Fruit fly (Drosophila melanogaster): Measurements from ENCODE around the gene CG34041.

CG34041 gene

dm6 chr3R:30466515-30466914, 41.3 kb upstream of the CG34041 start:
- TF ChIP-seq cnc (optimal IDR thresholded peaks at IDR 0.05) = no peak
- TF ChIP-seq Hr96 (GFP tag; optimal IDR thresholded peaks at IDR 0.05) = no peak
- no peak for TF ChIP-seq CG33017 (tag; optimal IDR thresholded peaks at IDR 0.05)
- peak; percentile 14 for TF ChIP-seq Mnt (GFP tag; optimal IDR thresholded peaks at IDR 0.05)
- no peak for TF ChIP-seq Clk (GFP tag; optimal IDR thresholded peaks at IDR 0.05)
- no peak for TF ChIP-seq pad (GFP tag; optimal IDR thresholded peaks at IDR 0.05)
- no peak for TF ChIP-seq toe (GFP tag; optimal IDR thresholded peaks at IDR 0.05)
- peak; percentile 54 for TF ChIP-seq CG12768 (GFP tag; optimal IDR thresholded peaks at IDR 0.05)
- no peak for TF ChIP-seq tj (GFP tag; optimal IDR thresholded peaks at IDR 0.05)
- TF ChIP-seq CG11617 (GFP tag; optimal IDR thresholded peaks at IDR 0.05) = no peak
- TF ChIP-seq ovo (GFP tag; optimal IDR thresholded peaks at IDR 0.05) = no peak
- TF ChIP-seq cic (GFP tag; optimal IDR thresholded peaks at IDR 0.05) = peak; percentile 76
- no peak for TF ChIP-seq CG1620 (GFP tag; optimal IDR thresholded peaks at IDR 0.05)
- no peak for TF ChIP-seq CG7045 (GFP tag; optimal IDR thresholded peaks at IDR 0.05)
- TF ChIP-seq CG7101 (tag; optimal IDR thresholded peaks at IDR 0.05) = no peak

dm6 chr3R:30467062-30467461, 40.8 kb upstream of the CG34041 start:
- TF ChIP-seq Crg-1 (GFP tag; optimal IDR thresholded peaks at IDR 0.05) = no peak
- no peak for TF ChIP-seq CG12768 (GFP tag; optimal IDR thresholded peaks at IDR 0.05)
- no peak for TF ChIP-seq CG33017 (tag; optimal IDR thresholded peaks at IDR 0.05)
- no peak for TF ChIP-seq CG1620 (GFP tag; optimal IDR thresholded peaks at IDR 0.05)
- TF ChIP-seq CG7101 (tag; optimal IDR thresholded peaks at IDR 0.05) = no peak

- TF ChIP-seq cnc (optimal IDR thresholded peaks at IDR 0.05) (no peak), tj (GFP tag; optimal IDR thresholded peaks at IDR 0.05) (peak; percentile 99)
These were observed 37.1 kb upstream of the CG34041 start for dm6 chr3R:30470690-30471089.

- no peak for TF ChIP-seq ovo (GFP tag; optimal IDR thresholded peaks at IDR 0.05)
- TF ChIP-seq cnc (optimal IDR thresholded peaks at IDR 0.05) = no peak
These were observed 35.5 kb upstream of the CG34041 start for dm6 chr3R:30472331-30472730.

- TF ChIP-seq Hr96 (GFP tag; optimal IDR thresholded peaks at IDR 0.05) (no peak), CG1620 (GFP tag; optimal IDR thresholded peaks at IDR 0.05) (no peak), CG11617 (GFP tag; optimal IDR thresholded peaks at IDR 0.05) (no peak), CG5204 (GFP tag; optimal IDR thresholded peaks at IDR 0.05) (no peak), bab1 (GFP tag; optimal IDR thresholded peaks at IDR 0.05) (no peak)
These were observed 33.1 kb upstream of the CG34041 start for dm6 chr3R:30474667-30475213.

- TF ChIP-seq CG11617 (GFP tag; optimal IDR thresholded peaks at IDR 0.05) (no peak), CG1620 (GFP tag; optimal IDR thresholded peaks at IDR 0.05) (no peak), toe (GFP tag; optimal IDR thresholded peaks at IDR 0.05) (no peak), CG7101 (tag; optimal IDR thresholded peaks at IDR 0.05) (no peak), cic (GFP tag; optimal IDR thresholded peaks at IDR 0.05) (no peak), Crg-1 (GFP tag; optimal IDR thresholded peaks at IDR 0.05) (no peak), pad (GFP tag; optimal IDR thresholded peaks at IDR 0.05) (no peak), CG7045 (GFP tag; optimal IDR thresholded peaks at IDR 0.05) (no peak), ovo (GFP tag; optimal IDR thresholded peaks at IDR 0.05) (no peak), CG33017 (tag; optimal IDR thresholded peaks at IDR 0.05) (no peak), Hr96 (GFP tag; optimal IDR thresholded peaks at IDR 0.05) (no peak), bab1 (GFP tag; optimal IDR thresholded peaks at IDR 0.05) (no peak), Mnt (GFP tag; optimal IDR thresholded peaks at IDR 0.05) (no peak), cnc (optimal IDR thresholded peaks at IDR 0.05) (no peak), kay (GFP tag; ENCODE audit: borderline replicate concordance) (no peak), CG14711 (tag; optimal IDR thresholded peaks at IDR 0.05) (no peak)
These were observed 31.9 kb upstream of the CG34041 start for dm6 chr3R:30475910-30476309.

- TF ChIP-seq CG11617 (GFP tag; optimal IDR thresholded peaks at IDR 0.05) = no peak
- no peak for TF ChIP-seq kay (GFP tag; ENCODE audit: borderline replicate concordance)
- no peak for TF ChIP-seq CG33017 (tag; optimal IDR thresholded peaks at IDR 0.05)
- TF ChIP-seq CG1620 (GFP tag; optimal IDR thresholded peaks at IDR 0.05) = no peak
- no peak for TF ChIP-seq Mnt (GFP tag; optimal IDR thresholded peaks at IDR 0.05)
- no peak for TF ChIP-seq toe (GFP tag; optimal IDR thresholded peaks at IDR 0.05)
- no peak for TF ChIP-seq pad (GFP tag; optimal IDR thresholded peaks at IDR 0.05)
- TF ChIP-seq ovo (GFP tag; optimal IDR thresholded peaks at IDR 0.05) = no peak
- no peak for TF ChIP-seq Hr96 (GFP tag; optimal IDR thresholded peaks at IDR 0.05)
- TF ChIP-seq CG12768 (GFP tag; optimal IDR thresholded peaks at IDR 0.05) = no peak
- TF ChIP-seq Crg-1 (GFP tag; optimal IDR thresholded peaks at IDR 0.05) = no peak
- TF ChIP-seq CG5204 (GFP tag; optimal IDR thresholded peaks at IDR 0.05) = no peak
These were observed 31.5 kb upstream of the CG34041 start, which contains the start of gene spdo for dm6 chr3R:30476367-30476766. Gene spdo (plus strand): TSS chr3R:30476684.

- TF ChIP-seq pad (GFP tag; optimal IDR thresholded peaks at IDR 0.05) (no peak), cic (GFP tag; optimal IDR thresholded peaks at IDR 0.05) (no peak), CG7101 (tag; optimal IDR thresholded peaks at IDR 0.05) (no peak), cnc (optimal IDR thresholded peaks at IDR 0.05) (no peak)
These were observed 20.0 kb upstream of the CG34041 start, which contains the start of gene Jon99Fii for dm6 chr3R:30487828-30488227. Gene Jon99Fii (minus strand): TSS chr3R:30487928.

Measured in whole organism, adult.